Worm (Caenorhabditis elegans): ENCODE measurements around the gene K01D12.5.

Gene K01D12.5

DNA sequence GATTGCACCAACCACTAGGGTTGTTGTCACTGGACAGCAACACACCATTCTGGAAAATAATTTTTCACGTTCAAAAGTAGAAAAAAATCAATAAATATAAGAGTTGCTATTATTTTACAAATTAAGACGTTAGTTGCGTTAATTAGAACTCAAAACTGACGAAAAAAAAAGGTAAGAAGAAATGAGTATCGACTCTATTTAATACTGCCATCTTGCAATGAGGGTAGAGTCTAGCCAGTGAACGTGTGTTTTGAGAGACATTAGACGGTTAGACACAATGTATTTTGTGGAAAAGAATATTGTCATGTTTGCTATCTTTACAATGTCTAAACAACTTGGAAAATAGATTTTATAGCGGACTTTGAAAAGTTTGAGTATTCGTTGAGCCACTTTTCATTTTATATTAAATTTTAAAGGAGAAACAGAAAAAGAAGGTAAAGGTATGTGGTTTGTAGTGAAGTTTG, 16.0 kb downstream of the K01D12.5 start, which contains the start of gene cdr-6:
cdr-6 (minus strand) TSS at position 51 of the 464 bp plus-strand sequence.
- TF ChIP-seq ces-1 (GFP tag; optimal IDR thresholded peaks at IDR 0.05) (peak; percentile 22), ham-2 (GFP tag; optimal IDR thresholded peaks at IDR 0.05) (no peak), lsy-2 (tag; optimal IDR thresholded peaks at IDR 0.05) (no peak), lin-32 (GFP tag; optimal IDR thresholded peaks at IDR 0.05) (no peak), ztf-11 (tag; optimal IDR thresholded peaks at IDR 0.05) (no peak)

ce11 chrV:12414362-12414761, 16.7 kb downstream of the K01D12.5 start:
- TF ChIP-seq elt-3 (tag; optimal IDR thresholded peaks at IDR 0.05), result no peak
- TF ChIP-seq ceh-83 (GFP tag; optimal IDR thresholded peaks at IDR 0.05), result no peak
- no peak for TF ChIP-seq unc-39 (tag; optimal IDR thresholded peaks at IDR 0.05)
- TF ChIP-seq bed-3 (GFP tag; optimal IDR thresholded peaks at IDR 0.05), result no peak

DNA sequence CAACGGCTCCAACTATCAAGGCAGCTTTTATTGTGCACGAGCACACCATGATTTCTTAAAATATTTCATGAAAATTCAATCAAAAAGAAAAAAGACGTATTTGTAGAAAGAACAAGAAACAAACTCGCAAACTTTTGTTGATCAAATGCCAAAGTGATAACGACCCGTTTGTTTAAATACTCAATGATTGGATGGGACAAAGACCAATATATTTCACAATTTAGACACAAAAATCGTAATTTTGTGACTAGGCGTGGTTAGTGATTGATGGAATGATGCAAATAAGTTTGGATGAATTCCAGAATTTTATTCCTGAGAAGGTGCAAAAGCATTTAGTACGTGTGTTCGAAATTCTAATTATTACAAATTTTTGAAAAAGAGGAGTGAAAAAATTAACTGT, 18.0 kb downstream of the K01D12.5 start, which contains the start of gene cdr-2:
cdr-2 (minus strand) TSS at position 54 of the 400 bp plus-strand sequence.
- no peak for TF ChIP-seq nhr-28 (tag; optimal IDR thresholded peaks at IDR 0.05)
- TF ChIP-seq ces-1 (GFP tag; optimal IDR thresholded peaks at IDR 0.05), result no peak
- TF ChIP-seq mls-2 (tag; optimal IDR thresholded peaks at IDR 0.05), result no peak
- TF ChIP-seq ceh-83 (GFP tag; optimal IDR thresholded peaks at IDR 0.05), result no peak
- no peak for TF ChIP-seq elt-3 (tag; optimal IDR thresholded peaks at IDR 0.05)
- TF ChIP-seq nhr-237 (tag; optimal IDR thresholded peaks at IDR 0.05), result no peak
- no peak for TF ChIP-seq elt-1 (tag; optimal IDR thresholded peaks at IDR 0.05; ENCODE audit: borderline replicate concordance, insufficient read depth)

DNA sequence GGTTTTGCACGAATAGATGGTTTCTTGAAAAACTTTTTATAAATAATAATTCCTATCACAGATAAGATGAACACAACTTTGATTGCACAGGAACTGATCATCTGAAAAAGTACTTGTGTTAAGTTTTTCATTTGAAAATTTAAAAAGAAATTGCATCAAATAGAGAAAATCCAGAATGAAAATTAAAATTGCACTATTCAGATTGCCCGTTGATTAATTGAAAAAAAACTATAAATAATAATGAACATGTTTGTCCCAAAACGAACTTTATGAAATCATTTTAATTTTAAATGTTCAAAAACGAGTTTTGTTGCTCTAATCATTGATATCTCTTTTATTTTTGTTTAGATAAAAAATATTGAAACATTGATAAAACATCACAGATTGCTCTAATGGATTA, 19.6 kb downstream of the K01D12.5 start, which contains the start of gene cdr-3:
cdr-3 (minus strand) TSS at position 101 of the 400 bp plus-strand sequence.
- no peak for TF ChIP-seq pha-4 (tag; optimal IDR thresholded peaks at IDR 0.05)
- TF ChIP-seq mep-1 (tag; optimal IDR thresholded peaks at IDR 0.05), result no peak
- TF ChIP-seq unc-62 (GFP tag; optimal IDR thresholded peaks at IDR 0.05), result no peak
- no peak for TF ChIP-seq nhr-76 (tag; optimal IDR thresholded peaks at IDR 0.05)
- no peak for TF ChIP-seq ztf-11 (tag; optimal IDR thresholded peaks at IDR 0.05)
- TF ChIP-seq elt-3 (tag; optimal IDR thresholded peaks at IDR 0.05), result no peak

DNA sequence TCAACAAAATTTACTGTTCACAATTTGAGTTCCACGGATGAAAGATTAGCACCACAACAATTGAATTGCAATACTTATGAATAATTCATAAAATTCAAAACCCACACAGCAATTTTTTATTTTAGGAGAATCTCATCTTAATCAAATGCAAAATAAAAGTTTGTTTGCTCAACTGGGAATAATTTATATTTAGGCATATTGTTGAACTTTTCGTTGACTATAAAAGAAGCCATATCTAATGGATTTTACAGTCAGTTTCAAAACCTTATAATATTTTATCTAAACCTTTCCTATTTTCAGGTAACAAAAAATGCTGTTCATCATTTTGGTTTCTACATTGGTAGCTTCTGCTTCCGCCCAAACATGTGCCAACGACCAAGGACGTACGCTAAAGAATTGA, 20.6 kb downstream of the K01D12.5 start, which contains the start of gene C54D10.3:
C54D10.3 (plus strand) TSS at position 301 of the 400 bp plus-strand sequence.
- TF ChIP-seq ztf-11 (tag; optimal IDR thresholded peaks at IDR 0.05) (no peak), nhr-2 (tag; optimal IDR thresholded peaks at IDR 0.05) (no peak), nhr-237 (tag; optimal IDR thresholded peaks at IDR 0.05) (no peak), drap-1 (GFP tag; optimal IDR thresholded peaks at IDR 0.05) (no peak), blmp-1 (tag; optimal IDR thresholded peaks at IDR 0.05) (no peak), mab-5 (tag; optimal IDR thresholded peaks at IDR 0.05) (no peak), ceh-39 (tag; optimal IDR thresholded peaks at IDR 0.05) (no peak), unc-39 (tag; optimal IDR thresholded peaks at IDR 0.05) (no peak), nhr-12 (tag; optimal IDR thresholded peaks at IDR 0.05) (no peak)

ce11 chrV:12420843-12421242, 23.2 kb downstream of the K01D12.5 start, which contains the start of gene C54D10.4:
Gene C54D10.4 (minus strand): TSS chrV:12420943.
- no peak for TF ChIP-seq flh-1 (GFP tag; optimal IDR thresholded peaks at IDR 0.05)
- no peak for TF ChIP-seq ces-1 (GFP tag; optimal IDR thresholded peaks at IDR 0.05)

DNA sequence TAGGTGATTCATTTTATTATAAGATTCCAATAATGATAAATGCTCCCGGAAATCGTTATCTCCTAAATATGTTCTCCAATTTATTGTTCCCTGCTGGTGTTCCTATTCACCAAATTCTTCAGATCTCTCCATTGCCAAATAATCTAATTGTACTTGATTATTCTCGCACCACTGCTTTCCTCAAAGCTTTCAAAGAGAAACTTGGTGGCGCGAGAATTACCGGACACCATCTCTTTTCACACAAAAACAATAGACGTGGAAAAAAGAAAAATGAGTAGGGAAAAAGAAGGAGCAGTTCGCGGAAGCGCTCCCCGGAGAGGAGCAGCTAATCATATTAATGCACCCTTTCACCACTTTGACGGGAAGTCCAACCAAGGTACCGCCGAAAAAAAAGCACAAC, 23.7 kb downstream of the K01D12.5 start:
- no peak for TF ChIP-seq nhr-237 (tag; optimal IDR thresholded peaks at IDR 0.05)
- TF ChIP-seq ces-1 (GFP tag; optimal IDR thresholded peaks at IDR 0.05), result peak; percentile 74

ce11 chrV:12427826-12428225, 30.2 kb downstream of the K01D12.5 start:
- no peak for TF ChIP-seq nhr-76 (tag; optimal IDR thresholded peaks at IDR 0.05)

- no peak for TF ChIP-seq nhr-76 (tag; optimal IDR thresholded peaks at IDR 0.05)
- TF ChIP-seq mls-2 (tag; optimal IDR thresholded peaks at IDR 0.05), result no peak
- no peak for TF ChIP-seq lin-32 (GFP tag; optimal IDR thresholded peaks at IDR 0.05)
- no peak for TF ChIP-seq ceh-39 (tag; optimal IDR thresholded peaks at IDR 0.05)
- no peak for TF ChIP-seq blmp-1 (tag; optimal IDR thresholded peaks at IDR 0.05)
- no peak for TF ChIP-seq bed-3 (GFP tag; optimal IDR thresholded peaks at IDR 0.05)
- TF ChIP-seq nhr-237 (tag; optimal IDR thresholded peaks at IDR 0.05), result no peak
Measured at ce11 chrV:12429039-12429438, 31.4 kb downstream of the K01D12.5 start, which contains the start of gene C54D10.5. Gene C54D10.5 (plus strand): TSS chrV:12429339.

All from whole organism, mixed stage, embryonic.